Worm (Caenorhabditis elegans) whole organism, young adult: ENCODE results near the gene rpi-2.
A peak's percentile ranks its signal among the peaks of the same experiment; 100 is the strongest.

ENCODE experiments used
- B0261.1 ChIP-seq: sonication (generic microtip); optimal IDR thresholded peaks from 2 replicates; lab custom pipeline; 2016; ENCODE audit warnings: mild to moderate bottlenecking, missing genetic modification characterization, moderate library complexity, missing compliant biosample characterization
- C06A6.2 ChIP-seq: fragments of 200-800 bp; sonication (Bioruptor generic); conservative IDR thresholded peaks from 2 replicates; pipeline ENCODE4 v1.3.6; 2022; ENCODE audit warnings: missing genetic modification characterization, missing compliant biosample characterization
- F22D6.2 ChIP-seq: sonication (generic microtip); optimal IDR thresholded peaks from 2 replicates; lab custom pipeline; 2016; ENCODE audit warnings: mild to moderate bottlenecking, missing genetic modification characterization, missing compliant biosample characterization
- F33H1.4 ChIP-seq: fragments of 200-800 bp; sonication (Bioruptor generic); IDR thresholded peaks from 2 replicates; pipeline ENCODE4 v1.3.6; 2022; ENCODE audit warnings: missing genetic modification reagents, missing genetic modification characterization, missing compliant biosample characterization
- F39B2.1 ChIP-seq: fragments of 200-800 bp; sonication (Bioruptor generic); IDR thresholded peaks from 2 replicates; pipeline ENCODE4 v1.3.6; 2022; ENCODE audit warnings: missing genetic modification reagents, missing genetic modification characterization, missing compliant biosample characterization
- F57A8.1 ChIP-seq: fragments of 200-800 bp; sonication (Bioruptor generic); optimal IDR thresholded peaks from 2 replicates; lab custom pipeline; 2018; ENCODE audit warnings: mild to moderate bottlenecking, missing genetic modification characterization, moderate library complexity, missing compliant biosample characterization
- Y95B8A.8 ChIP-seq: fragments of 200-800 bp; sonication (Bioruptor generic); IDR thresholded peaks from 2 replicates; pipeline ENCODE4 v1.3.6; 2022; ENCODE audit warnings: missing genetic modification reagents, missing genetic modification characterization, missing compliant biosample characterization
- ceh-100 ChIP-seq: fragments of 200-800 bp; sonication (Bioruptor generic); IDR thresholded peaks from 2 replicates; pipeline ENCODE4 v1.3.6; 2022; ENCODE audit warnings: missing genetic modification reagents, missing genetic modification characterization, missing compliant biosample characterization
- ceh-27 ChIP-seq: fragments of 200-800 bp; sonication (Bioruptor generic); optimal IDR thresholded peaks from 2 replicates; lab custom pipeline; 2018; ENCODE audit warnings: mild to moderate bottlenecking, missing genetic modification characterization, moderate library complexity, missing compliant biosample characterization
- ceh-40 ChIP-seq: fragments of 200-800 bp; sonication (Bioruptor generic); IDR thresholded peaks from 2 replicates; pipeline ENCODE4 v1.3.6; 2022; ENCODE audit warnings: missing genetic modification characterization, missing compliant biosample characterization
- ceh-79 ChIP-seq: sonication (generic microtip); optimal IDR thresholded peaks from 2 replicates; lab custom pipeline; 2017; ENCODE audit warnings: mild to moderate bottlenecking, missing genetic modification characterization, missing compliant biosample characterization
- ceh-91 ChIP-seq: fragments of 200-800 bp; sonication (Bioruptor generic); IDR thresholded peaks from 2 replicates; pipeline ENCODE4 v1.3.6; 2022; ENCODE audit warnings: missing genetic modification reagents, missing genetic modification characterization, missing compliant biosample characterization
- dpff-1 ChIP-seq: sonication (generic microtip); optimal IDR thresholded peaks from 2 replicates; lab custom pipeline; 2017; ENCODE audit warnings: mild to moderate bottlenecking, missing genetic modification characterization, missing compliant biosample characterization
- egrh-3 ChIP-seq: fragments of 200-800 bp; sonication (Bioruptor generic); IDR thresholded peaks from 2 replicates; pipeline ENCODE4 v1.3.6; 2022; ENCODE audit warnings: missing genetic modification reagents, missing genetic modification characterization, missing compliant biosample characterization
- ekl-4 ChIP-seq: fragments of 200-800 bp; sonication (Bioruptor generic); IDR thresholded peaks from 2 replicates; pipeline ENCODE4 v1.3.6; 2022; ENCODE audit warnings: missing genetic modification reagents, missing genetic modification characterization, missing compliant biosample characterization
- ets-4 ChIP-seq: fragments of 200-800 bp; sonication (Bioruptor generic); optimal IDR thresholded peaks from 2 replicates; lab custom pipeline; 2018; ENCODE audit warnings: mild to moderate bottlenecking, missing genetic modification characterization, missing compliant biosample characterization
- hmg-1.2 ChIP-seq: fragments of 200-800 bp; sonication (Bioruptor generic); IDR thresholded peaks from 2 replicates; pipeline ENCODE4 v1.3.6; 2022; ENCODE audit warnings: missing genetic modification reagents, missing genetic modification characterization, missing compliant biosample characterization
- lin-54 ChIP-seq: fragments of 200-800 bp; sonication (Bioruptor generic); optimal IDR thresholded peaks from 2 replicates; lab custom pipeline; 2018; ENCODE audit warnings: mild to moderate bottlenecking, missing genetic modification characterization, missing compliant biosample characterization
- madf-10 ChIP-seq: sonication (generic microtip); optimal IDR thresholded peaks from 2 replicates; lab custom pipeline; 2016; ENCODE audit warnings: mild to moderate bottlenecking, missing genetic modification characterization, missing compliant biosample characterization
- nhr-120 ChIP-seq: fragments of 200-800 bp; sonication (Bioruptor generic); IDR thresholded peaks from 2 replicates; pipeline ENCODE4 v1.3.6; 2022; ENCODE audit warnings: missing genetic modification characterization, missing compliant biosample characterization
- nhr-27 ChIP-seq: fragments of 200-800 bp; sonication (Bioruptor generic); optimal IDR thresholded peaks from 2 replicates; lab custom pipeline; 2018; ENCODE audit warnings: mild to moderate bottlenecking, missing genetic modification characterization, moderate library complexity, missing compliant biosample characterization
- rec-8 ChIP-seq, 2 experiments: sonication (generic microtip); optimal IDR thresholded peaks; 2 replicates each; lab custom pipeline; 2016; ENCODE audit warnings: mild to moderate bottlenecking in 2 of 2, missing genetic modification characterization in 2 of 2, missing genetic modification reagents in 2 of 2, missing genotype in 2 of 2, missing biosample characterization in 1 of 2, missing compliant biosample characterization in 1 of 2, moderate library complexity in 1 of 2
- sea-2 ChIP-seq: fragments of 200-800 bp; sonication (Bioruptor generic); IDR thresholded peaks from 2 replicates; pipeline ENCODE4 v1.3.6; 2022; ENCODE audit warnings: missing genetic modification characterization, missing compliant biosample characterization
- snpc-4 ChIP-seq, 5 experiments: fragments of 150-350 bp in 1 of 5; sonication (generic microtip) in 4 of 5; optimal IDR thresholded peaks; 2 replicates each; lab custom pipeline; 2014 to 2018; ENCODE audit warnings: missing genetic modification characterization in 5 of 5, missing biosample characterization in 3 of 5, antibody characterized with exemption in 2 of 5, mild to moderate bottlenecking in 2 of 5, missing compliant biosample characterization in 2 of 5, missing genotype in 2 of 5, moderate library complexity in 2 of 5, missing genetic modification reagents in 1 of 5
- tbp1 ChIP-seq: fragments of 200-800 bp; sonication (Bioruptor generic); optimal IDR thresholded peaks from 2 replicates; lab custom pipeline; 2018; ENCODE audit warnings: mild to moderate bottlenecking, missing genetic modification characterization, missing compliant biosample characterization
- tlf-1 ChIP-seq: fragments of 200-800 bp; sonication (Bioruptor generic); optimal IDR thresholded peaks from 2 replicates; lab custom pipeline; 2018; ENCODE audit warnings: mild to moderate bottlenecking, missing genetic modification characterization, missing compliant biosample characterization
- unc-130 ChIP-seq: sonication (generic microtip); optimal IDR thresholded peaks from 2 replicates; lab custom pipeline; 2016; ENCODE audit warnings: missing genetic modification reagents, missing genetic modification characterization, missing compliant biosample characterization
- unc-62 ChIP-seq: fragments of 150-350 bp; optimal IDR thresholded peaks from 2 replicates; lab custom pipeline; 2014; ENCODE audit warnings: missing biosample characterization, missing genetic modification reagents, missing genetic modification characterization
- zim-3 ChIP-seq: sonication (generic microtip); optimal IDR thresholded peaks from 2 replicates; lab custom pipeline; 2017; ENCODE audit warnings: mild to moderate bottlenecking, missing genetic modification characterization, moderate library complexity, missing compliant biosample characterization
- ztf-22 ChIP-seq: fragments of 200-800 bp; sonication (Bioruptor generic); optimal IDR thresholded peaks from 2 replicates; lab custom pipeline; 2018; ENCODE audit warnings: mild to moderate bottlenecking, missing genetic modification characterization, moderate library complexity, missing compliant biosample characterization

The rpi-2 gene

ce11 chrIV:1679227-1679626 is 31.8 kb upstream of the rpi-2 start (continued):
- TF ChIP-seq ceh-91 (GFP tag; lab: Robert Waterston, UW) (no peak), ceh-27 (GFP tag; lab: Kevin White, UChicago) (no peak), B0261.1 (tag; lab: Kevin White, UChicago) (no peak), ztf-22 (GFP tag; lab: Kevin White, UChicago) (no peak), egrh-3 (no peak)

ce11 chrIV:1682066-1682465 is 29.0 kb upstream of the rpi-2 start, which contains the start of gene Y41D4B.24:
Gene Y41D4B.24 (minus strand): TSS chrIV:1682166.
- TF ChIP-seq F33H1.4 (GFP tag; lab: Robert Waterston, UW) = no peak

ce11 chrIV:1687151-1687550 is 23.9 kb upstream of the rpi-2 start:
- TF ChIP-seq Y95B8A.8 (GFP tag; lab: Robert Waterston, UW) = no peak
- peak; percentile 87 for TF ChIP-seq ceh-100
- no peak for TF ChIP-seq ceh-79
- no peak for TF ChIP-seq unc-62 (GFP tag; lab: Kevin White, UChicago)
- no peak for TF ChIP-seq ekl-4
- no peak for TF ChIP-seq tlf-1 (GFP tag; lab: Kevin White, UChicago)
- TF ChIP-seq dpff-1 (tag; lab: Kevin White, UChicago) = no peak
- no peak for TF ChIP-seq madf-10 (tag; lab: Kevin White, UChicago)

ce11 chrIV:1691651-1692050 is 19.4 kb upstream of the rpi-2 start:
- TF ChIP-seq F39B2.1 (GFP tag; lab: Robert Waterston, UW) (no peak), sea-2 (GFP tag; lab: Robert Waterston, UW) (no peak), F22D6.2 (tag; lab: Kevin White, UChicago) (no peak), tbp1 (no peak), F33H1.4 (GFP tag; lab: Robert Waterston, UW) (no peak), ets-4 (GFP tag; lab: Kevin White, UChicago) (no peak), zim-3 (tag; lab: Kevin White, UChicago) (no peak), B0261.1 (tag; lab: Kevin White, UChicago) (no peak), rec-8 (tag; optimal IDR thresholded peaks at IDR 0.05; lab: Kevin White, UChicago) (no peak), ceh-40 (no peak), C06A6.2 (GFP tag; lab: Robert Waterston, UW) (no peak), ztf-22 (GFP tag; lab: Kevin White, UChicago) (no peak), snpc-4 (GFP tag; optimal IDR thresholded peaks at IDR 0.05; lab: Kevin White, UChicago) (no peak), snpc-4 (tag; optimal IDR thresholded peaks at IDR 0.05; lab: Kevin White, UChicago) (no peak), F57A8.1 (GFP tag; lab: Kevin White, UChicago) (no peak), unc-130 (GFP tag; lab: Kevin White, UChicago) (no peak)

- TF ChIP-seq nhr-27 (no peak), lin-54 (GFP tag; lab: Kevin White, UChicago) (no peak), F57A8.1 (GFP tag; lab: Kevin White, UChicago) (no peak), unc-130 (GFP tag; lab: Kevin White, UChicago) (no peak), hmg-1.2 (no peak)
Measured at ce11 chrIV:1699599-1699998, 11.5 kb upstream of the rpi-2 start, which contains the start of gene bus-2. Gene bus-2 (plus strand): TSS chrIV:1699899.

- TF ChIP-seq rec-8 (tag; optimal IDR thresholded peaks at IDR 0.05; lab: Kevin White, UChicago) = no peak
- no peak for TF ChIP-seq ceh-40
- TF ChIP-seq nhr-120 = no peak
Measured at ce11 chrIV:1706996-1707395, 4.1 kb upstream of the rpi-2 start, which contains the start of gene K08D12.4. Gene K08D12.4 (plus strand): TSS chrIV:1707296.
